Worm (Caenorhabditis elegans): Measurements from ENCODE around the gene F14H8.4.
A peak's percentile ranks its signal among the peaks of the same experiment; 100 is the strongest.

Gene F14H8.4

ce11 chrV:15063987-15064386, 40.3 kb downstream of the F14H8.4 start, which contains the start of gene rap-2:
rap-2 (minus strand) TSS chrV:15064087.
- TF ChIP-seq nhr-67 (tag; optimal IDR thresholded peaks at IDR 0.05) = no peak
- TF ChIP-seq egl-27 (tag; optimal IDR thresholded peaks at IDR 0.05) = no peak
- no peak for TF ChIP-seq lin-39 (tag; optimal IDR thresholded peaks at IDR 0.05)
- no peak for TF ChIP-seq ama-1 (optimal IDR thresholded peaks at IDR 0.05)
- no peak for TF ChIP-seq skn-1 (tag; optimal IDR thresholded peaks at IDR 0.05)
- TF ChIP-seq sea-2 (GFP tag; optimal IDR thresholded peaks at IDR 0.05) = no peak
- TF ChIP-seq fkh-10 (GFP tag; optimal IDR thresholded peaks at IDR 0.05) = no peak
- TF ChIP-seq unc-62 (GFP tag; optimal IDR thresholded peaks at IDR 0.05) = no peak
- no peak for TF ChIP-seq R02D3.7 (tag; optimal IDR thresholded peaks at IDR 0.05)

ce11 chrV:15065068-15065744, 41.6 kb downstream of the F14H8.4 start, which contains the start of gene C25D7.9:
C25D7.9 (plus strand) TSS chrV:15065135.
- no peak for TF ChIP-seq nhr-28 (tag; optimal IDR thresholded peaks at IDR 0.05)
- TF ChIP-seq lin-39 (tag; optimal IDR thresholded peaks at IDR 0.05) = peak; percentile 20
- TF ChIP-seq lin-15B (tag; optimal IDR thresholded peaks at IDR 0.05) = peak; percentile 45
- no peak for TF ChIP-seq pqm-1 (tag; optimal IDR thresholded peaks at IDR 0.05)
- TF ChIP-seq nhr-76 (tag; optimal IDR thresholded peaks at IDR 0.05) = no peak
- TF ChIP-seq nhr-23 (tag; optimal IDR thresholded peaks at IDR 0.05) = no peak
- TF ChIP-seq nfya-1 (tag; optimal IDR thresholded peaks at IDR 0.05; ENCODE audit: insufficient read depth) = peak; percentile 33
- no peak for TF ChIP-seq nhr-11 (tag; optimal IDR thresholded peaks at IDR 0.05)
- peak; percentile 6 for TF ChIP-seq nhr-25 (tag; optimal IDR thresholded peaks at IDR 0.05)
- TF ChIP-seq mml-1 (tag; optimal IDR thresholded peaks at IDR 0.05) = no peak
- TF ChIP-seq pha-4 (tag; optimal IDR thresholded peaks at IDR 0.05) = peak; percentile 28
- TF ChIP-seq hmg-11 (tag; optimal IDR thresholded peaks at IDR 0.05) = peak; percentile 39
- TF ChIP-seq tbx-2 (tag; optimal IDR thresholded peaks at IDR 0.05) = no peak
- no peak for TF ChIP-seq ceh-82 (tag; optimal IDR thresholded peaks at IDR 0.05)
- no peak for TF ChIP-seq unc-39 (tag; optimal IDR thresholded peaks at IDR 0.05)

ce11 chrV:15065837-15066348, 42.2 kb downstream of the F14H8.4 start, which contains the start of gene otub-1:
otub-1 (plus strand) TSS chrV:15066298.
- TF ChIP-seq fkh-2 (tag; optimal IDR thresholded peaks at IDR 0.05) (no peak), ZK546.5 (tag; optimal IDR thresholded peaks at IDR 0.05) (no peak), ceh-82 (tag; optimal IDR thresholded peaks at IDR 0.05) (no peak), tbx-2 (tag; optimal IDR thresholded peaks at IDR 0.05) (no peak), snpc-4 (tag; optimal IDR thresholded peaks at IDR 0.05) (no peak), daf-12 (tag; optimal IDR thresholded peaks at IDR 0.05) (no peak), mml-1 (tag; optimal IDR thresholded peaks at IDR 0.05) (no peak), unc-39 (tag; optimal IDR thresholded peaks at IDR 0.05) (no peak), aly-2 (tag; optimal IDR thresholded peaks at IDR 0.05) (no peak), jun-1 (tag; optimal IDR thresholded peaks at IDR 0.05) (no peak), nhr-12 (tag; optimal IDR thresholded peaks at IDR 0.05) (no peak), elt-3 (tag; optimal IDR thresholded peaks at IDR 0.05) (no peak)

ce11 chrV:15067165-15067564, 43.5 kb downstream of the F14H8.4 start, which contains the start of gene C25D7.10:
C25D7.10 (plus strand) TSS chrV:15067465.
- TF ChIP-seq hmg-11 (tag; optimal IDR thresholded peaks at IDR 0.05) (no peak), tbx-2 (tag; optimal IDR thresholded peaks at IDR 0.05) (no peak), ceh-82 (tag; optimal IDR thresholded peaks at IDR 0.05) (no peak), nhr-43 (tag; optimal IDR thresholded peaks at IDR 0.05; ENCODE audit: poor library complexity, severe bottlenecking) (no peak), elt-3 (tag; optimal IDR thresholded peaks at IDR 0.05) (no peak), egl-5 (tag; optimal IDR thresholded peaks at IDR 0.05) (no peak), nhr-12 (tag; optimal IDR thresholded peaks at IDR 0.05) (no peak), nhr-67 (tag; optimal IDR thresholded peaks at IDR 0.05) (no peak), unc-39 (tag; optimal IDR thresholded peaks at IDR 0.05) (no peak), lsy-12 (tag; optimal IDR thresholded peaks at IDR 0.05) (no peak), fkh-10 (GFP tag; optimal IDR thresholded peaks at IDR 0.05) (no peak), R02D3.7 (tag; optimal IDR thresholded peaks at IDR 0.05) (no peak), snpc-4 (tag; optimal IDR thresholded peaks at IDR 0.05) (no peak)

All from whole organism, L3 larva.